Fruit fly (Drosophila melanogaster): Measurements from ENCODE around the gene feo.

Gene feo

dm6 chrX:10832369-10832768 lies 22.3 kb downstream of the feo start (continued):
- TF ChIP-seq CG8119 (GFP tag; IDR thresholded peaks at IDR 0.05) (no peak), CG4318 (GFP tag; optimal IDR thresholded peaks at IDR 0.05) (no peak), salr (GFP tag; optimal IDR thresholded peaks at IDR 0.05) (peak in 1 of 2 experiments; percentile 0), spab (GFP tag; optimal IDR thresholded peaks at IDR 0.05) (no peak), svp (GFP tag) (no peak), CG6163 (GFP tag; IDR thresholded peaks at IDR 0.05) (no peak), dsx (GFP tag; optimal IDR thresholded peaks at IDR 0.05; ENCODE audit: poor library complexity, severe bottlenecking) (no peak), achi (GFP tag; optimal IDR thresholded peaks at IDR 0.05) (no peak), CG11294 (GFP tag; IDR thresholded peaks at IDR 0.05) (no peak), CG3032 (tag; optimal IDR thresholded peaks at IDR 0.05) (peak; percentile 34), vri (GFP tag; optimal IDR thresholded peaks at IDR 0.05) (no peak), topi (GFP tag; optimal IDR thresholded peaks at IDR 0.05) (peak; percentile 36), fd59A (GFP tag; optimal IDR thresholded peaks at IDR 0.05) (no peak), Eip78C (GFP tag) (peak; percentile 75), Sox15 (GFP tag; optimal IDR thresholded peaks at IDR 0.05) (peak; percentile 9), CG10631 (GFP tag; optimal IDR thresholded peaks at IDR 0.05) (peak; percentile 16)

- TF ChIP-seq CG32006 (GFP tag; optimal IDR thresholded peaks at IDR 0.05): no peak
- TF ChIP-seq Met (GFP tag; optimal IDR thresholded peaks at IDR 0.05): peak; percentile 28
- peak; percentile 51 for TF ChIP-seq esn (GFP tag; optimal IDR thresholded peaks at IDR 0.05)
- peak; percentile 20 for TF ChIP-seq acj6 (GFP tag; optimal IDR thresholded peaks at IDR 0.05)
- no peak for TF ChIP-seq CG31627 (GFP tag; optimal IDR thresholded peaks at IDR 0.05)
- TF ChIP-seq CG10631 (GFP tag; optimal IDR thresholded peaks at IDR 0.05): peak; percentile 16
- TF ChIP-seq CG8632 (GFP tag; optimal IDR thresholded peaks at IDR 0.05): no peak
- peak; percentile 74 for TF ChIP-seq svp (GFP tag)
- peak; percentile 63 for TF ChIP-seq Eip78C (GFP tag)
- TF ChIP-seq fd85E (GFP tag; optimal IDR thresholded peaks at IDR 0.05): no peak
- TF ChIP-seq spab (GFP tag; optimal IDR thresholded peaks at IDR 0.05): peak; percentile 30
- no peak for TF ChIP-seq Hr38 (GFP tag; optimal IDR thresholded peaks at IDR 0.05)
- TF ChIP-seq CG11294 (GFP tag; IDR thresholded peaks at IDR 0.05): no peak
- peak; percentile 27 for TF ChIP-seq Ets96B (tag; optimal IDR thresholded peaks at IDR 0.05)
- peak; percentile 19 for TF ChIP-seq CG34406 (GFP tag; optimal IDR thresholded peaks at IDR 0.05)
- peak; percentile 5 for TF ChIP-seq Sox102F (GFP tag; optimal IDR thresholded peaks at IDR 0.05)
- TF ChIP-seq Eip93F (GFP tag; optimal IDR thresholded peaks at IDR 0.05): no peak
- TF ChIP-seq fd59A (GFP tag; optimal IDR thresholded peaks at IDR 0.05): no peak
- peak; percentile 27 for TF ChIP-seq CG6792 (GFP tag; optimal IDR thresholded peaks at IDR 0.05)
- TF ChIP-seq ss (GFP tag; optimal IDR thresholded peaks at IDR 0.05): peak in 1 of 2 experiments; percentile 23
- peak; percentile 3 for TF ChIP-seq CG6808 (GFP tag; optimal IDR thresholded peaks at IDR 0.05)
- peak; percentile 35 for TF ChIP-seq achi (GFP tag; optimal IDR thresholded peaks at IDR 0.05)
- TF ChIP-seq CG10669 (GFP tag; optimal IDR thresholded peaks at IDR 0.05): peak; percentile 6
- peak; percentile 35 for TF ChIP-seq CG3032 (tag; optimal IDR thresholded peaks at IDR 0.05)
These were observed 27.4 kb downstream of the feo start for dm6 chrX:10827301-10827700.

- no peak for TF ChIP-seq Met (GFP tag; optimal IDR thresholded peaks at IDR 0.05)
- TF ChIP-seq CG10631 (GFP tag; optimal IDR thresholded peaks at IDR 0.05): no peak
- TF ChIP-seq fd59A (GFP tag; optimal IDR thresholded peaks at IDR 0.05): no peak
These were observed 29.1 kb downstream of the feo start for dm6 chrX:10825349-10826129.

- no peak for TF ChIP-seq Sox102F (GFP tag; optimal IDR thresholded peaks at IDR 0.05)
These were observed 30.4 kb downstream of the feo start, which contains the start of gene Imp for dm6 chrX:10824227-10824702. Gene Imp (minus strand): TSS chrX:10824277.

All from whole organism, prepupa.